Worm (Caenorhabditis elegans) whole organism, L4 larva: ENCODE measurements around the gene C25G6.4.
"Not testable (repeated sequence)": the region's sequence is repeated elsewhere in the genome, so short reads cannot be mapped to it uniquely, and the experiment has no call there.

Experiments
- Y75B8A.6 ChIP-seq: fragments of 200-800 bp; sonication (Bioruptor generic); IDR thresholded peaks from 2 replicates; pipeline ENCODE4 v1.3.6; 2022; ENCODE audit warnings: missing genetic modification reagents, missing genetic modification characterization, missing compliant biosample characterization
- attf-4 ChIP-seq: sonication (generic microtip); optimal IDR thresholded peaks from 3 replicates; lab custom pipeline; 2017; ENCODE audit warnings: missing biosample characterization, missing genetic modification characterization
- ces-1 ChIP-seq: fragments of 150-350 bp; sonication (generic microtip); optimal IDR thresholded peaks from 4 replicates; lab custom pipeline; 2014; ENCODE audit warnings: missing biosample characterization, missing genetic modification reagents, missing genetic modification characterization
- jun-1 ChIP-seq: fragments of 150-350 bp; optimal IDR thresholded peaks from 2 replicates; lab custom pipeline; 2014; ENCODE audit warnings: missing biosample characterization, missing genetic modification reagents, missing genetic modification characterization
- lin-15B ChIP-seq: fragments of 150-350 bp; sonication (generic microtip); optimal IDR thresholded peaks from 3 replicates; lab custom pipeline; 2014; ENCODE audit warnings: missing biosample characterization, missing genetic modification characterization
- lin-38 ChIP-seq: fragments of 200-800 bp; sonication (Bioruptor generic); IDR thresholded peaks from 2 replicates; pipeline ENCODE4 v1.3.6; 2022; ENCODE audit warnings: missing genetic modification reagents, missing genetic modification characterization, missing compliant biosample characterization
- nhr-28 ChIP-seq: fragments of 150-350 bp; optimal IDR thresholded peaks from 2 replicates; lab custom pipeline; 2014; ENCODE audit warnings: missing biosample characterization, missing genetic modification characterization
- snpc-1.2 ChIP-seq: fragments of 200-800 bp; sonication (Bioruptor generic); IDR thresholded peaks from 2 replicates; pipeline ENCODE4 v1.3.6; 2022; ENCODE audit warnings: missing genetic modification reagents, missing genetic modification characterization, missing compliant biosample characterization
- spr-3 ChIP-seq: fragments of 200-800 bp; sonication (Bioruptor generic); optimal IDR thresholded peaks from 2 replicates; lab custom pipeline; 2018; ENCODE audit warnings: mild to moderate bottlenecking, missing genetic modification characterization, missing compliant biosample characterization
- ztf-7 ChIP-seq: fragments of 150-350 bp; optimal IDR thresholded peaks from 2 replicates; lab custom pipeline; 2014; ENCODE audit warnings: missing biosample characterization, missing genetic modification characterization

DNA sequence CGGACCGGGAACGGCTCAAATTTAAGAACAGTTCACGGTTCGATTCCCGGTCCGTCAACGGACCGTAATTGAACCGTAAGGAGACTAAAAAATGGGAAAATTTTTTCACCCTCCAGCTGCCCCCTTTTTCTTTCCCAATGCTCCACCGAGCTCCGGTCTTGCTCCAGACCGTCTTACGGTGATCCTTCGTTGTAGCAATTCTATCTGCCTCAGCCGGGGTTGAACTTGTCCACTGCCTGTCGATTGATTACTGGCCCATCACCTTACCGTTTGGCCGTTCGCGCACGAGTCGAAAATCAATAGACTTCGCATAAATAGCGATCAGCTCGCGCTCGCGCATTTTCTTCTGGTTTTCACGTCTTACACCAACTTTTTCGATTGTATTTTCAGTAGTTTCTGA, 15.7 kb downstream of the C25G6.4 start:
- not testable (repeated sequence) for TF ChIP-seq nhr-28 (tag; lab: Kevin White, UChicago); lin-15B (tag; lab: Kevin White, UChicago); spr-3 (GFP tag; lab: Kevin White, UChicago); ztf-7 (tag; lab: Kevin White, UChicago); Y75B8A.6; attf-4; ces-1 (GFP tag; lab: Kevin White, UChicago); lin-38 (GFP tag; lab: Robert Waterston, UW); jun-1 (tag; lab: Kevin White, UChicago)
- peak; percentile 68 for TF ChIP-seq snpc-1.2 (GFP tag; lab: Robert Waterston, UW)
